Fruit fly (Drosophila melanogaster): ENCODE measurements around the gene sty.

DNA sequence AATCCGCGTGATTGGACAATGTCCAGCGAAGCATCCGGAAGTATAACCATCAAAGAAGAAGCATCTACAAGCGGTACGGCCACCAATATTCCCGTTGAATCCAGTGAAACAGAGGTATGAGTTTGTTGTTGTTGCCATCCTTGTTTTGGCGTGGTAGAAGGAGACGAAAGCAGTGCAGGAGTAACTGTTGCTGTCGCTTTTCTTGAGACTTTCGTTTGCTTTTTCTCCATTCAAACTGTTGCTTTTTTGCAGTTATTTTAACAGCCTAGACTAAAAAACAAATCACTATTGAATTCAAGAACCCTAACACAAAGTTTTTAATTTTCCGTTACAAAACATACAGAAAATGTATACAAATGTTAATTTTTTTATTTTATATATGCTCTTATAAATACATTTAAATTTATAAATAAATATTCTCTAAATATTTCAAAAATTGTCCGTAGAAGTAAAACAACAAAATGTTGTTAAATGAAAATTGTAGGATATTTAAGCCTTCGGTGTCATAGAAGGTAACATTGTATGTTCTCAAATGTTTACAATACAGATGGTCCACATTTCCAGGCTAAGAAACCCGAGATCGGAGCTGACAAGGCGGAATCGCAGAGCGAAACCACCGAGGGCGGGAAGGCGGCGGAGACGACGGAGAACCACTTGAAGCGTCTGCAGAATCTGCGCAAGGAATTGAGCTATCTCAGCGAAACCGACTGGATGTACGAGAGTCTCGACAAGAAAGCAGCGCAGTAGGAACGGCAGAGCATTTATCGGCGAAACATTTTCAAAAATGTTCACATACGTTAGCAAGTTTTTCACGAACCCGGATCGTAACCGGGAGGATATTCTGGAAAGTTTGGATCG lies 37.1 kb upstream of the sty start:
- TF ChIP-seq acj6 (GFP tag; optimal IDR thresholded peaks at IDR 0.05) (no peak), topi (GFP tag; optimal IDR thresholded peaks at IDR 0.05) (no peak), Gug (GFP tag; IDR thresholded peaks at IDR 0.05) (no peak), Hr4 (GFP tag; optimal IDR thresholded peaks at IDR 0.05) (no peak), Lpt (GFP tag; optimal IDR thresholded peaks at IDR 0.05) (no peak), Eip78C (GFP tag) (peak; percentile 67), CG3919 (GFP tag; optimal IDR thresholded peaks at IDR 0.05) (no peak), net (GFP tag; optimal IDR thresholded peaks at IDR 0.05) (no peak), CG11762 (GFP tag; optimal IDR thresholded peaks at IDR 0.05; ENCODE audit: insufficient read depth) (no peak), Blimp-1 (GFP tag; optimal IDR thresholded peaks at IDR 0.05) (no peak), Hr39 (GFP tag; optimal IDR thresholded peaks at IDR 0.05) (no peak)
